Worm (Caenorhabditis elegans) whole organism, early embryonic: ENCODE results near the gene top-3.

Experiments
- B0310.2 ChIP-seq: sonication (generic microtip); optimal IDR thresholded peaks from 2 replicates; lab custom pipeline; 2016; ENCODE audit warnings: mild to moderate bottlenecking, missing genetic modification characterization, missing compliant biosample characterization
- F13C5.2 ChIP-seq: sonication (generic microtip); optimal IDR thresholded peaks from 2 replicates; lab custom pipeline; 2017; ENCODE audit warnings: mild to moderate bottlenecking, missing genetic modification characterization, inconsistent platforms, missing compliant biosample characterization
- aly-1 ChIP-seq: sonication (generic microtip); optimal IDR thresholded peaks from 2 replicates; lab custom pipeline; 2016; ENCODE audit warnings: missing genetic modification characterization, missing compliant biosample characterization
- ama-1 ChIP-seq: fragments of 150-350 bp; optimal IDR thresholded peaks from 2 replicates; lab custom pipeline; 2014
- ceh-13 ChIP-seq: fragments of 200-800 bp; sonication (Bioruptor generic); optimal IDR thresholded peaks from 2 replicates; lab custom pipeline; 2018; ENCODE audit warnings: mild to moderate bottlenecking, missing genetic modification characterization, missing compliant biosample characterization
- ceh-36 ChIP-seq: sonication (generic microtip); optimal IDR thresholded peaks from 2 replicates; lab custom pipeline; 2016; ENCODE audit warnings: missing genetic modification characterization, inconsistent platforms, missing compliant biosample characterization
- ets-7 ChIP-seq: sonication (generic microtip); optimal IDR thresholded peaks from 2 replicates; lab custom pipeline; 2016; ENCODE audit warnings: missing genotype, missing genetic modification characterization, missing compliant biosample characterization
- flt-1 ChIP-seq: fragments of 200-800 bp; sonication (Bioruptor generic); IDR thresholded peaks from 2 replicates; pipeline ENCODE4 v1.3.6; 2022; ENCODE audit warnings: missing genetic modification characterization, missing compliant biosample characterization
- hmbx-1 ChIP-seq: sonication (generic microtip); optimal IDR thresholded peaks from 2 replicates; lab custom pipeline; 2016; ENCODE audit warnings: mild to moderate bottlenecking, missing genetic modification characterization, missing compliant biosample characterization
- hmg-4 ChIP-seq: fragments of 200-800 bp; sonication (Bioruptor generic); optimal IDR thresholded peaks from 2 replicates; lab custom pipeline; 2018; ENCODE audit warnings: mild to moderate bottlenecking, missing genetic modification characterization, missing compliant biosample characterization
- hnd-1 ChIP-seq: sonication (generic microtip); optimal IDR thresholded peaks from 2 replicates; lab custom pipeline; 2016; ENCODE audit warnings: missing genetic modification characterization, missing compliant biosample characterization
- pes-1 ChIP-seq: fragments of 200-800 bp; sonication (Bioruptor generic); IDR thresholded peaks from 2 replicates; pipeline ENCODE4 v1.3.6; 2022; ENCODE audit warnings: missing genetic modification reagents, missing genetic modification characterization, missing compliant biosample characterization
- scrt-1 ChIP-seq: fragments of 200-800 bp; sonication (Bioruptor generic); IDR thresholded peaks from 2 replicates; pipeline ENCODE4 v1.3.6; 2022; ENCODE audit warnings: missing genetic modification characterization, missing compliant biosample characterization
- sea-1 ChIP-seq: fragments of 200-800 bp; sonication (Bioruptor generic); conservative IDR thresholded peaks from 2 replicates; pipeline ENCODE4 v1.3.6; 2022; ENCODE audit warnings: missing genetic modification characterization, missing compliant biosample characterization
- tbx-11 ChIP-seq: fragments of 200-800 bp; sonication (Bioruptor generic); IDR thresholded peaks from 2 replicates; pipeline ENCODE4 v1.3.6; 2022; ENCODE audit warnings: missing genetic modification characterization, missing compliant biosample characterization
- tbx-37 ChIP-seq: fragments of 200-800 bp; sonication (Bioruptor generic); conservative IDR thresholded peaks from 2 replicates; pipeline ENCODE4 v1.3.6; 2022; ENCODE audit warnings: missing genetic modification reagents, missing genetic modification characterization, missing compliant biosample characterization
- tra-4 ChIP-seq: sonication (generic microtip); optimal IDR thresholded peaks from 2 replicates; lab custom pipeline; 2017; ENCODE audit warnings: missing genetic modification characterization, missing compliant biosample characterization

Gene top-3

ce11 chrIII:11960080-11960479, at the start of gene top-3:
Gene top-3 (minus strand): TSS chrIII:11960180.
- no peak for TF ChIP-seq hnd-1 (tag; lab: Kevin White, UChicago)
- no peak for TF ChIP-seq ama-1 (lab: Kevin White, UChicago)
- TF ChIP-seq sea-1 (GFP tag; lab: Robert Waterston, UW) = no peak
- TF ChIP-seq scrt-1 (GFP tag; lab: Robert Waterston, UW) = no peak
- no peak for TF ChIP-seq ceh-36 (tag; lab: Kevin White, UChicago)
- no peak for TF ChIP-seq ets-7 (tag; lab: Kevin White, UChicago)

ce11 chrIII:12009764-12010163, 49.8 kb upstream of the top-3 start:
- TF ChIP-seq tbx-37 (GFP tag; lab: Robert Waterston, UW) (no peak), ets-7 (tag; lab: Kevin White, UChicago) (no peak), ama-1 (lab: Kevin White, UChicago) (no peak), hnd-1 (tag; lab: Kevin White, UChicago) (no peak), ceh-13 (GFP tag; lab: Kevin White, UChicago) (no peak)

ce11 chrIII:12009321-12009720, 49.3 kb upstream of the top-3 start:
- TF ChIP-seq ama-1 (lab: Kevin White, UChicago) (no peak), scrt-1 (GFP tag; lab: Robert Waterston, UW) (no peak), tbx-37 (GFP tag; lab: Robert Waterston, UW) (no peak), F13C5.2 (no peak), hnd-1 (tag; lab: Kevin White, UChicago) (no peak), tra-4 (tag; lab: Kevin White, UChicago) (no peak), B0310.2 (tag; lab: Kevin White, UChicago) (no peak), tbx-11 (no peak), ceh-13 (GFP tag; lab: Kevin White, UChicago) (no peak), hmg-4 (GFP tag; lab: Kevin White, UChicago) (no peak), hmbx-1 (tag; lab: Kevin White, UChicago) (no peak), ceh-36 (tag; lab: Kevin White, UChicago) (no peak), sea-1 (GFP tag; lab: Robert Waterston, UW) (no peak), flt-1 (GFP tag; lab: Robert Waterston, UW) (no peak), aly-1 (tag; lab: Kevin White, UChicago) (no peak), ets-7 (tag; lab: Kevin White, UChicago) (no peak), pes-1 (GFP tag; lab: Robert Waterston, UW) (no peak)

ce11 chrIII:12003264-12003663, 43.3 kb upstream of the top-3 start:
- TF ChIP-seq ceh-36 (tag; lab: Kevin White, UChicago) = no peak
- TF ChIP-seq aly-1 (tag; lab: Kevin White, UChicago) = no peak
- no peak for TF ChIP-seq pes-1 (GFP tag; lab: Robert Waterston, UW)
- no peak for TF ChIP-seq F13C5.2
- TF ChIP-seq ets-7 (tag; lab: Kevin White, UChicago) = no peak
- TF ChIP-seq ceh-13 (GFP tag; lab: Kevin White, UChicago) = no peak

- TF ChIP-seq hmbx-1 (tag; lab: Kevin White, UChicago) = no peak
- no peak for TF ChIP-seq aly-1 (tag; lab: Kevin White, UChicago)
- TF ChIP-seq tra-4 (tag; lab: Kevin White, UChicago) = no peak
- no peak for TF ChIP-seq hmg-4 (GFP tag; lab: Kevin White, UChicago)
- no peak for TF ChIP-seq ama-1 (lab: Kevin White, UChicago)
- TF ChIP-seq tbx-11 = no peak
- no peak for TF ChIP-seq scrt-1 (GFP tag; lab: Robert Waterston, UW)
- no peak for TF ChIP-seq tbx-37 (GFP tag; lab: Robert Waterston, UW)
- no peak for TF ChIP-seq B0310.2 (tag; lab: Kevin White, UChicago)
- TF ChIP-seq sea-1 (GFP tag; lab: Robert Waterston, UW) = no peak
- no peak for TF ChIP-seq ets-7 (tag; lab: Kevin White, UChicago)
- TF ChIP-seq pes-1 (GFP tag; lab: Robert Waterston, UW) = no peak
- TF ChIP-seq ceh-36 (tag; lab: Kevin White, UChicago) = no peak
- TF ChIP-seq ceh-13 (GFP tag; lab: Kevin White, UChicago) = no peak
Measured at ce11 chrIII:12002850-12003249, 42.9 kb upstream of the top-3 start, which contains the start of gene Y56A3A.33. Gene Y56A3A.33 (minus strand): TSS chrIII:12002950.

- no peak for TF ChIP-seq ceh-36 (tag; lab: Kevin White, UChicago)
- TF ChIP-seq ceh-13 (GFP tag; lab: Kevin White, UChicago) = no peak
- TF ChIP-seq aly-1 (tag; lab: Kevin White, UChicago) = no peak
- no peak for TF ChIP-seq B0310.2 (tag; lab: Kevin White, UChicago)
- TF ChIP-seq F13C5.2 = no peak
- no peak for TF ChIP-seq tra-4 (tag; lab: Kevin White, UChicago)
- TF ChIP-seq ets-7 (tag; lab: Kevin White, UChicago) = no peak
- TF ChIP-seq tbx-37 (GFP tag; lab: Robert Waterston, UW) = no peak
- no peak for TF ChIP-seq pes-1 (GFP tag; lab: Robert Waterston, UW)
- TF ChIP-seq tbx-11 = no peak
- no peak for TF ChIP-seq hmg-4 (GFP tag; lab: Kevin White, UChicago)
- no peak for TF ChIP-seq ama-1 (lab: Kevin White, UChicago)
- TF ChIP-seq hnd-1 (tag; lab: Kevin White, UChicago) = no peak
- TF ChIP-seq sea-1 (GFP tag; lab: Robert Waterston, UW) = no peak
- no peak for TF ChIP-seq flt-1 (GFP tag; lab: Robert Waterston, UW)
- TF ChIP-seq hmbx-1 (tag; lab: Kevin White, UChicago) = no peak
- TF ChIP-seq scrt-1 (GFP tag; lab: Robert Waterston, UW) = no peak
Measured at ce11 chrIII:11999543-11999942, 39.6 kb upstream of the top-3 start.

- TF ChIP-seq hmg-4 (GFP tag; lab: Kevin White, UChicago) (no peak), aly-1 (tag; lab: Kevin White, UChicago) (no peak), pes-1 (GFP tag; lab: Robert Waterston, UW) (no peak), F13C5.2 (no peak), hnd-1 (tag; lab: Kevin White, UChicago) (no peak)
Measured at ce11 chrIII:11995783-11996182, 35.8 kb upstream of the top-3 start.
